Fruit fly (Drosophila melanogaster) Kc167 (cell line): ENCODE measurements around the gene PGS1.

Experiments used
- Myc ChIP-seq: fragments of >200 bp; optimal IDR thresholded peaks from 2 replicates; lab custom pipeline; 2017; ENCODE audit warnings: missing external identifiers
- Sin3A ChIP-seq: fragments of >200 bp; optimal IDR thresholded peaks from 2 replicates; lab custom pipeline; 2018; ENCODE audit warnings: missing external identifiers
- h ChIP-seq: fragments of >200 bp; optimal IDR thresholded peaks from 3 replicates; lab custom pipeline; 2018; ENCODE audit warnings: missing external identifiers
- insv ChIP-seq: fragments of >200 bp; optimal IDR thresholded peaks from 3 replicates; lab custom pipeline; 2018; ENCODE audit warnings: missing external identifiers
- psq ChIP-seq: fragments of >200 bp; optimal IDR thresholded peaks from 2 replicates; lab custom pipeline; 2017; ENCODE audit warnings: missing external identifiers
- ttk ChIP-seq: sonication (Bioruptor generic); optimal IDR thresholded peaks from 2 replicates; lab custom pipeline; 2017; ENCODE audit warnings: missing external identifiers

Gene PGS1

DNA sequence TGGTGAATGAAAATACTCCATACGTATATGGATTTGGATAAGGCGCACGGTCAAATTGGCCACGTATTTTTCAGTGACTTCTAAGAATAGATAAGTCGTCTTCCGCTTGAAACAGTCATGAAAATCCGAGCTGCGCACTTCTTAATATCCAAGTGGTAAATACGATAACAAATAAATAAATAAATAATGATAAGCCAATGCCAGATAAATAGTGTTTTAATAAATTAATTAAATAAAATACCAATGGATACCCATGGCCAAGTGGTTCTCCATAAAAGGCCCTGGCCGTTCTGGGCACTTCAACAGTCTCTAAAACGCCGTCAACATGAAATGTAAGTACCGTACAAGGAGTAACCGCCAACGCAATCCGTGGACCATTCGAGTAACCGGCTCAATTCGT lies 13.5 kb downstream of the PGS1 start, which contains the start of gene CG14302:
TSS of gene CG14302 (plus strand) at position 301 of the 400 bp plus-strand sequence.
- TF ChIP-seq Sin3A, result no peak
- no peak for TF ChIP-seq psq (lab: Kevin White, UChicago)
- no peak for TF ChIP-seq ttk (lab: Kevin White, UChicago)
- TF ChIP-seq h (lab: Kevin White, UChicago), result no peak
- no peak for TF ChIP-seq insv
- TF ChIP-seq Myc (lab: Kevin White, UChicago), result no peak

DNA sequence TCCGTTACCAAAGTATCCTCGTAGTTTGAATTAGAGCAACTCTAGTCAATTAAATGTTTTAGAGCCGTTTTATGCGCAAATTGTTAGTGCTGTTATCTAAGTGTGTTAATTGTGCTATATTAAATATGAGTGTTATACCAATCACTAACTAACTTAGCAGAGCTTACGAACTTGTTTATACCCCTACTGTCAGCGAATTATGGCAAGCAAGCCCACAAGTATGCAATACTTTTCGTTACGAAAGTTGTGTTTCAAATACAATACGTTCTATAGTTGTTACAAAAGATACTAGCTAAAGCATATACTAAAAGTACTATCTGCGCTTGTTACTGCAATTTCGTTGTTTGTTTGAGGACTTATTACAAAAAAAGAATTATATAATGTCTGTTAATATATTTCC lies 14.6 kb downstream of the PGS1 start:
- no peak for TF ChIP-seq h (lab: Kevin White, UChicago)
- TF ChIP-seq psq (lab: Kevin White, UChicago), result no peak
- no peak for TF ChIP-seq insv
- no peak for TF ChIP-seq Sin3A
- no peak for TF ChIP-seq ttk (lab: Kevin White, UChicago)
- no peak for TF ChIP-seq Myc (lab: Kevin White, UChicago)

DNA sequence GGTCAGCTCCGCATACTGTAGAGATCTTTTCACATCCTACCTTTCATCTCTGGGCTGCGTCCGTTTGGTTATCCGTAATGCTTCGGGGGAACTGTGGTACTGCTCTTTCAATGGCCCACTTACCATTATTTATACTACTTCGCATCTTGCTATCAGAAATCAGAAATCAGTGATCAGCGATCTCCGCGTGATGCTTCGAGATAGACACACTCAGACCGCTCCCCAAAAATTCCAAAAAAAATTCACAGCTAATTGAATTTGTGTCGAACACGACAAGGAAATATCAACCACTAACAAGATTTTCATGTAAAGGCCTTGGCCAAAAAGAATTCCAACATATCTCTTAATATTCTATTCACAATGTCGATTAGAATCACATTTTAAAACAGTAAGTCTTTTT lies 17.5 kb downstream of the PGS1 start, which contains the start of gene CG7715:
TSS of gene CG7715 (minus strand) at position 101 of the 400 bp plus-strand sequence.
- TF ChIP-seq psq (lab: Kevin White, UChicago) (no peak), Myc (lab: Kevin White, UChicago) (no peak), insv (no peak), Sin3A (no peak), ttk (lab: Kevin White, UChicago) (no peak), h (lab: Kevin White, UChicago) (no peak)

DNA sequence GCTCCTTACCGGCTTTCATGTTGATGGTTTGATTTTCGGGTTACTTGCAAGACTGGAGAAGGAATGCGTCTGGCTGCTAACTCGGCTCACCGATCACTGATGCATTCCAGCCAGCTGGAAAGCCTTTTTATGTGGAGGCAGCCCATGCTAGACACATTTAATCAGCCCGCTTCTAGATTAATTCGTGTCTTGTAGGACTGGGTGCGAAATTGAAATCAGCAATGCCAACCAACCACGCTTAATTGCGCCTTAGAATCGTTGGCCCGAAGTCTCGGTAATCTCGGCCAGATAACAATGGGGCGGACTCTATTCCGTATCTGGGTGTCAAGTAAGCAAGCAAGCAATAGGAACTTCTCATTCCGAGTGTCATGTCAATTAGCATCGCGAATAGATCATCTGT lies 19.5 kb downstream of the PGS1 start, which contains the start of gene CG7714:
TSS of gene CG7714 (minus strand) at position 101 of the 400 bp plus-strand sequence.
- TF ChIP-seq psq (lab: Kevin White, UChicago) (no peak), Myc (lab: Kevin White, UChicago) (no peak), Sin3A (no peak), h (lab: Kevin White, UChicago) (no peak), insv (no peak), ttk (lab: Kevin White, UChicago) (no peak)

DNA sequence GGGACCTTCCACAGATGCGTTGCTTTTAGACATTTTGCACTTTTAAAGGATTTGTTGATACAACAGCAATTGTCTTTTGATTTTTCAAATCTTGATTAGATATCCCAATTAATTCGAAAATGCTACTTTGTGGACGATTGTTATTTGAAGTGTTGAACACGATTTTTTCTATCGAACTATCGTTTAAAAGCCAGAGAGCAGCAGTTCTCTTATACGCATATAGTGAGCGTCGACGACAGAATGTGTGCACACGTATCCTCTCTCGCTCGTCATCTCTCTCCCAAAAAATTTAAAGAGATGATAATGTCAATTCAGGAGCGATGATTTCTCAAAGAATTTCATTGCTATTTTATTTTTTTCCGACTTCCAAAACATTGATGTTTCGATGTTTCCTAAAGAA lies 23.4 kb downstream of the PGS1 start, which contains the start of gene CG34283:
TSS of gene CG34283 (minus strand) at position 101 of the 400 bp plus-strand sequence.
- TF ChIP-seq ttk (lab: Kevin White, UChicago) (no peak), Sin3A (no peak), insv (no peak), Myc (lab: Kevin White, UChicago) (no peak), h (lab: Kevin White, UChicago) (no peak), psq (lab: Kevin White, UChicago) (no peak)

DNA sequence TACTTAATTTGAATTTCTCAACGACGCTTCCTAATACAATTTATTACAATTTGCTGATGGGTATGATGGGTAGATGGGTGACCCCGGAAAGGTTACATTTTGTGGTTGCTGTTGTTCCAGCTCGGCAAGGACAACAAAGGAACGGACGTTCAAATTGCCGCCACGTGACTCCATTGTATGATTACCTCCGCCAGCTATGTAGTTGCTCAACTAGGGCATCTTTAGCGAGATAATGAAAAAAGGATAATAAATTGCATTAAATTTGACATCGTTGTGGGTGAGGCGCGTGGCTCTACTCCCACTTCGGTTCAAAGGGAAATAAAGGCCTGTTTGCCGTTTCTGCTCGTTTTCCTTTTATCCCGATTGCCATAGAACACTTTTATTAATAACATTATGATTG lies 24.5 kb downstream of the PGS1 start:
- TF ChIP-seq h (lab: Kevin White, UChicago) (no peak), Sin3A (no peak), insv (no peak)

DNA sequence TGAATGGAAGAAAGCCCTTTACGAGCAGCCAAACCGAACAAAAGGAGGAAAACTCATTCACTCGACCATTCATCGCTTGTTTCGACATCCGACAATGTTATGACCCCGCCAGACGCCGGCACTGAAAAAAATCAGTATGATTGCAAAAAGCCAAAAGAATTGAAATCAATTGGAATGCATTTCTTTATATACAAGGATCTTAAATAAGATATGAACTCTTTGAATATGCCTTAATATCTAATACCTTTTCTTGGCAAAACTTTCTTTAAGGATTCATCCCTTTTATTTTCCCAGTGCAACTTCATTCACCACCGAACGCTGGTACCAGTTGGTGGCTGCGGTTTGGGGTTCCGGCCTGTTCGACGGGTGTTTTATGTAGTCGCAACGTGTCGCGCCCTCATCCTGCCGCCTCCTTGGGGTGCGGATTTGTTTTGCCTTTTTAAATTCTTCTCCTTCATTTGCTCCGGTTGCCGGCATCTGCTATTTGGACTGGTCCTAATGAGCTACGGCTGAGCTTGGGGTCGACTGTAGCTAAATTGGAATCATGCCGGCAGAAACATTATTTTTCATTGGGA lies 26.0 kb downstream of the PGS1 start:
- TF ChIP-seq Myc (lab: Kevin White, UChicago) (no peak), h (lab: Kevin White, UChicago) (no peak), ttk (lab: Kevin White, UChicago) (no peak), Sin3A (no peak), psq (lab: Kevin White, UChicago) (no peak), insv (no peak)

DNA sequence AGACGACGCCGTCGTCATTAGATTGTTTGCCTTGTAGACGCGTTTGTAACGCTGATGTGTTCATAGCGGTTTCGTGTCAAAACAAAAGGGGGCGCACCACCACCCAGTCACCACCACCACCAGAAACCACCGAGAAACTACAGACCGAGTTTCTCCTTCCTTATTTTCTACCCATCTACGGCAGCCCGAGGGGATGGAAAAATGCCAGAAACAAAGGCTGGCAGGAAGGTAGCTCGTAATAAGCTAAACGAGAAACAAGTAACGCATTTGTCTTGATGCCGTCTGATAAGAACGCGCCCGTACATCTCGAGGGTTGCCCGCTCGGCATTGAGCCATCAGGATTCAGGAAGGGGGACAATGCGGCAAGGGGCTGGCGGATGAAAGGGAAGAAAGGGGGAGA lies 38.3 kb downstream of the PGS1 start:
- TF ChIP-seq h (lab: Kevin White, UChicago) (no peak), psq (lab: Kevin White, UChicago) (no peak), Myc (lab: Kevin White, UChicago) (no peak), insv (no peak), ttk (lab: Kevin White, UChicago) (no peak), Sin3A (no peak)

DNA sequence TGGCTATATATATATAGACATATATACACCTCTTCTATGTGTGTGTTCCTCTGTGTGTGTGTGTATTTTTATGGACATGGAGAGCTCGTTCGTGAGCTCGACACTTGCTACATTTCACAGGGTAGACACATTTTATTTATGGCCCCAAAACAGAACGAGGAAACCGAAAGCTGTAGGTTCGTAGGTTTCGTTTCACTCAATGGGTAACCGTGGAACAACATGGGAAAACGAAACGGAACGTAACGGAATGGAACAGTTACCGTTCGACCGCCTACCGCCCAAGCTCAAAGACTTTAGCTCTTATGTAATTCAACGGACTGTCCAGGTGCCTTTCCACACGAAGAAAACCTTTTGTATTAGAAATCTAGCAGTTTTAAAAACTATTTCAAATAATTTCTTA lies 39.6 kb downstream of the PGS1 start:
- no peak for TF ChIP-seq Sin3A
- no peak for TF ChIP-seq psq (lab: Kevin White, UChicago)
- no peak for TF ChIP-seq Myc (lab: Kevin White, UChicago)
- no peak for TF ChIP-seq insv

DNA sequence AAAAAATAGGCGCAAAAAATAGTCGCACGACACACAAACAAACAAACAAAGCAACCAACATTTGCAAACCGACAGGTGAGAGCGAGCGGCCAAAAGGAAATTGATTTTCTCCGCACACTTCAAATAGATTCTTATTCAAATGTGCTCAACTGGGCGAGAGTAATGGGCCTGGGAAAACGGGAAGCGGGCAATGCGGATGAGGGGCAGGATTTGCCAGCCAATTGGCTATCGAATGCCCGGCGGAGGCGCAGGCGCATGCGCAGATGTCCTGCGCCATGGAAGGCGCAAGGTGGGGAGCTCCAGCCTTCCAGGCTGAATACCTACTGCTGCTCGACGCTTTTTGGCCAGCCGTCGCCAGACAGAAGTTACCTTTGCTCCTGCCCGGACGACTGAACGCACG lies 40.7 kb downstream of the PGS1 start, which contains the start of the genes ChAT and VAChT:
TSS of gene ChAT (plus strand) at position 352 of the 400 bp plus-strand sequence.
TSS of gene VAChT (plus strand) at position 352 of the 400 bp plus-strand sequence.
- no peak for TF ChIP-seq ttk (lab: Kevin White, UChicago)
- TF ChIP-seq Myc (lab: Kevin White, UChicago), result no peak
- TF ChIP-seq Sin3A, result no peak
- TF ChIP-seq h (lab: Kevin White, UChicago), result no peak
- TF ChIP-seq psq (lab: Kevin White, UChicago), result no peak
- TF ChIP-seq insv, result no peak

DNA sequence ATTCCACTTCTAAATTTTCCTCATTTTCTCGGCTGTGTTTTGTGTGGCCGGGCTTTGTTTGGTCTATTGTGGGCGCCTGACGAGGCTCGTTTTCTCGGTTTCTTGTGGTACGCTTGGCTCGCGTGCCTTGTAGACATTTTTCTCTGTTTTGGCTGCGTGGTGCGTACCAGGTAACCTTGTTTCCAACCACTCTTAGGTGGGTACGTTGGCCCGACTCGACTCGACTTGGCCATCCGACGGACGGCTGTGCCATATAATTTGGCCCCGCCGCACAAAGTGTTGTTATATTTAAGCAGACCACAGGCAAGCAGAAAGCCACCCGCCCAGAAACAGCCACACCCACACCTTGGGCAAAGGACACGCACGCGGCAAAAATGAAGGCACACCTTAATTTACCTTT lies 42.3 kb downstream of the PGS1 start:
- no peak for TF ChIP-seq insv

DNA sequence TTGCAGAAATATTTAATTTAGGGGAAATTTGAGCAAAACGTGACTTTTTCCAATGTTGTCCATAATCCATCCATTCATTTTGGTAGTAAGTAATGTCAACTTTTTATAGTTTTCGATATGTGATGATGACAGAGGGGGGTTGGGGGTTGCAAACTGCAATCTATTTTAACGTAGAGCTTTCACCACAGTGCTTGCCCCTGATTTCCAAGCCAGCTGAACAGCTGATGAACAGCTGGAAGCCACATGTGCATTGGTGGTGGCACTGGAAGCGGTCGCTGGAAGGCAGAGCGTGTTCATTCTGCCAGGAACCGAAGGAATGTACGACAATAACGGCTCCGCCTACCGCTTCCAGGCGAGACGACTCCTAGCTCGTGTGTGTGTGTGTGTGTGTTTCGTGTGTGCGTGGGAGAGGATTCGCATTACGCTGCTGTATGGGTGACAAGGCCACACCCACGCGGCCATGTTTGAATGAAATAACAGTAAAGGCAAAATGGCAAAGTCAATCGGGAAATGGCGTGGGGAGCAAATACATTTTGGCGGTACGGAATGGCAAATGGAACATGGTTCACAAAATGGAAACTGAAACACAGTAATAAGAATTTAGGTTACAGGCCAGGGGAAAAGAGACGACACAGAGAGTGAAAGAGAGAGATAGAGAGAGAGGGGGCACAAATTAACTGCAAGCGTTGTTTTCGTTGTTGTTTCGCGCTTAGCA lies 46.8 kb downstream of the PGS1 start:
- TF ChIP-seq Myc (lab: Kevin White, UChicago) (no peak), h (lab: Kevin White, UChicago) (no peak), insv (no peak)

DNA sequence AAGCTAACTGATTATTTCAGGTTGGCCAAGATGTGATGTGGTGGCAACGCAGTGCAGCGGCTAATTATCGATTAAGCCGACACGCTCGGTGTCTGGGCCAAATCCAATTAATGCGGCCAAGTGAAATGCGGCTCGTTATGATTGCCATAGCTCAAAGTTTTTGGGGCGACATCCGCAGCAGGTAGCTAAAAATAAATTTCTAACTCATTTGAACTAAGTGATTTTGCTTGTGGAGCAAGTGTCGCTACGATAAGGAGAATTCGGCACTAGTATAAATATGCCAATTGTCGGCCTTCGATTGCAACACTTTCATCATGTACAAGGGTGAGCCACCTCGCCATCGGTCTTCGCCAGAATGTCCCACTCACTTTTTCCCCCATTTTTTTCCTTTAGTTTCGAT lies 50.9 kb downstream of the PGS1 start, which contains the start of gene CG34282:
TSS of gene CG34282 (plus strand) at position 301 of the 400 bp plus-strand sequence.
- no peak for TF ChIP-seq insv
- no peak for TF ChIP-seq Myc (lab: Kevin White, UChicago)
- no peak for TF ChIP-seq psq (lab: Kevin White, UChicago)
- no peak for TF ChIP-seq ttk (lab: Kevin White, UChicago)
